Worm (Caenorhabditis elegans): ENCODE measurements around the gene kin-5.

kin-5 gene

ce11 chrIV:9982226-9982794, 13.3 kb upstream of the kin-5 start, which contains the start of gene rrp-1:
Gene rrp-1 (minus strand): TSS chrIV:9982276.
- TF ChIP-seq unc-30 (tag; optimal IDR thresholded peaks at IDR 0.05), result no peak
- peak in 1 of 3 experiments; percentile 30 for TF ChIP-seq dpl-1 (GFP tag; optimal IDR thresholded peaks at IDR 0.05)
- no peak for TF ChIP-seq lsy-2 (tag; optimal IDR thresholded peaks at IDR 0.05)
- TF ChIP-seq efl-1 (optimal IDR thresholded peaks at IDR 0.05), result peak; percentile 3 to 29
- TF ChIP-seq efl-1 (GFP tag; optimal IDR thresholded peaks at IDR 0.05 in 1 of 2), result no peak
- no peak for TF ChIP-seq ets-5 (GFP tag; IDR thresholded peaks at IDR 0.05)
- TF ChIP-seq lin-35 (GFP tag; optimal IDR thresholded peaks at IDR 0.05), result peak in 1 of 2 experiments; percentile 27
- no peak for TF ChIP-seq ces-1 (GFP tag; optimal IDR thresholded peaks at IDR 0.05)
- no peak for TF ChIP-seq fkh-8 (tag; optimal IDR thresholded peaks at IDR 0.05)
- TF ChIP-seq mep-1 (tag; optimal IDR thresholded peaks at IDR 0.05), result peak; percentile 47

- TF ChIP-seq tbx-2 (tag; optimal IDR thresholded peaks at IDR 0.05) (no peak), lin-14 (GFP tag; optimal IDR thresholded peaks at IDR 0.05) (peak; percentile 35), rnt-1 (tag; optimal IDR thresholded peaks at IDR 0.05) (peak; percentile 13)
Observed at ce11 chrIV:9977602-9978172, 8.7 kb upstream of the kin-5 start, which contains the start of gene dhp-2. Gene dhp-2 (plus strand): TSS chrIV:9978122.

- TF ChIP-seq sup-37 (GFP tag; optimal IDR thresholded peaks at IDR 0.05), result no peak
- TF ChIP-seq nhr-90 (tag; optimal IDR thresholded peaks at IDR 0.05; ENCODE audit: poor library complexity), result no peak
- TF ChIP-seq lin-35 (GFP tag; optimal IDR thresholded peaks at IDR 0.05), result no peak
- TF ChIP-seq lin-39 (tag; optimal IDR thresholded peaks at IDR 0.05), result no peak
- TF ChIP-seq dsc-1 (tag; optimal IDR thresholded peaks at IDR 0.05), result no peak
- TF ChIP-seq nhr-12 (tag; optimal IDR thresholded peaks at IDR 0.05), result no peak
- TF ChIP-seq pqm-1 (tag; optimal IDR thresholded peaks at IDR 0.05), result no peak
Observed at ce11 chrIV:9976284-9976683, 7.3 kb upstream of the kin-5 start, which contains the start of gene C47E12.14. Gene C47E12.14 (minus strand): TSS chrIV:9976384.

ce11 chrIV:9974392-9974791, 5.4 kb upstream of the kin-5 start, which contains the start of gene C47E12.9:
Gene C47E12.9 (plus strand): TSS chrIV:9974692.
- TF ChIP-seq ceh-8 (GFP tag; optimal IDR thresholded peaks at IDR 0.05) (no peak), nhr-85 (tag) (no peak), isw-1 (GFP tag; IDR thresholded peaks at IDR 0.05) (no peak), nhr-11 (tag; optimal IDR thresholded peaks at IDR 0.05) (no peak), blmp-1 (tag; optimal IDR thresholded peaks at IDR 0.05) (no peak), ceh-82 (tag; optimal IDR thresholded peaks at IDR 0.05) (no peak), efl-3 (GFP tag; optimal IDR thresholded peaks at IDR 0.05) (no peak), nhr-77 (tag; optimal IDR thresholded peaks at IDR 0.05) (no peak), dpl-1 (GFP tag; optimal IDR thresholded peaks at IDR 0.05) (no peak), ces-1 (GFP tag; optimal IDR thresholded peaks at IDR 0.05) (no peak), C34B4.2 (tag; optimal IDR thresholded peaks at IDR 0.05) (no peak), efl-1 (optimal IDR thresholded peaks at IDR 0.05) (no peak), efl-1 (GFP tag; optimal IDR thresholded peaks at IDR 0.05 in 1 of 2) (no peak), nhr-20 (tag; optimal IDR thresholded peaks at IDR 0.05) (no peak), pax-3 (tag; optimal IDR thresholded peaks at IDR 0.05) (no peak), C04F5.9 (tag; optimal IDR thresholded peaks at IDR 0.05) (no peak), sox-4 (tag; optimal IDR thresholded peaks at IDR 0.05) (no peak)

ce11 chrIV:9972629-9973028, 3.6 kb upstream of the kin-5 start, which contains the start of the genes C47E12.12 and C47E12.10:
Gene C47E12.12 (minus strand): TSS chrIV:9972729.
Gene C47E12.10 (plus strand): TSS chrIV:9972800.
- TF ChIP-seq nhr-20 (tag; optimal IDR thresholded peaks at IDR 0.05) (no peak), nhr-47 (tag; optimal IDR thresholded peaks at IDR 0.05) (no peak), vab-15 (tag; optimal IDR thresholded peaks at IDR 0.05) (no peak), pax-3 (tag; optimal IDR thresholded peaks at IDR 0.05) (no peak), unc-130 (tag; optimal IDR thresholded peaks at IDR 0.05) (no peak), nhr-71 (tag; optimal IDR thresholded peaks at IDR 0.05) (no peak), dpl-1 (GFP tag; optimal IDR thresholded peaks at IDR 0.05) (no peak), nhr-19 (GFP tag; conservative IDR thresholded peaks at IDR 0.05) (no peak), dsc-1 (tag; optimal IDR thresholded peaks at IDR 0.05) (no peak), unc-62 (GFP tag; optimal IDR thresholded peaks at IDR 0.05) (no peak), ces-1 (GFP tag; optimal IDR thresholded peaks at IDR 0.05) (no peak)

Measured in whole organism, L1 larva.